Worm (Caenorhabditis elegans) whole organism, young adult: Measurements from ENCODE around the gene cyn-13.

Experiments used
- B0336.3 ChIP-seq: fragments of 200-800 bp; sonication (Bioruptor generic); IDR thresholded peaks from 2 replicates; pipeline ENCODE4 v1.3.6; 2022; ENCODE audit warnings: missing genetic modification characterization, missing compliant biosample characterization
- C17E4.6 ChIP-seq: fragments of 200-800 bp; sonication (Bioruptor generic); IDR thresholded peaks from 2 replicates; pipeline ENCODE4 v1.3.6; 2022; ENCODE audit warnings: missing genetic modification reagents, missing genetic modification characterization, missing compliant biosample characterization
- D2030.7 ChIP-seq: fragments of 200-800 bp; sonication (Bioruptor generic); IDR thresholded peaks from 2 replicates; pipeline ENCODE4 v1.3.6; 2022; ENCODE audit warnings: missing genetic modification reagents, missing genetic modification characterization, missing compliant biosample characterization
- F10E7.11 ChIP-seq: sonication (generic microtip); optimal IDR thresholded peaks from 2 replicates; lab custom pipeline; 2017; ENCODE audit warnings: mild to moderate bottlenecking, missing genetic modification characterization, moderate library complexity, missing compliant biosample characterization
- F23B12.7 ChIP-seq: sonication (generic microtip); optimal IDR thresholded peaks from 2 replicates; lab custom pipeline; 2017; ENCODE audit warnings: missing genetic modification characterization, mild to moderate bottlenecking, missing compliant biosample characterization, antibody characterized with exemption, moderate library complexity; ENCODE audit not compliant: insufficient read depth
- F33H1.4 ChIP-seq: fragments of 200-800 bp; sonication (Bioruptor generic); IDR thresholded peaks from 2 replicates; pipeline ENCODE4 v1.3.6; 2022; ENCODE audit warnings: missing genetic modification reagents, missing genetic modification characterization, missing compliant biosample characterization
- F49E8.2 ChIP-seq: sonication (generic microtip); optimal IDR thresholded peaks from 3 replicates; lab custom pipeline; 2017; ENCODE audit warnings: missing genetic modification characterization, mild to moderate bottlenecking, missing compliant biosample characterization, antibody characterized with exemption, moderate library complexity; ENCODE audit not compliant: insufficient read depth
- K11D2.4 ChIP-seq: fragments of 200-800 bp; sonication (Bioruptor generic); IDR thresholded peaks from 2 replicates; pipeline ENCODE4 v1.3.6; 2022; ENCODE audit warnings: missing genetic modification reagents, missing genetic modification characterization, missing compliant biosample characterization
- K12H6.12 ChIP-seq: fragments of 200-800 bp; sonication (Bioruptor generic); optimal IDR thresholded peaks from 2 replicates; lab custom pipeline; 2018; ENCODE audit warnings: mild to moderate bottlenecking, missing genetic modification characterization, missing compliant biosample characterization
- Y79H2A.3 ChIP-seq: fragments of 200-800 bp; sonication (Bioruptor generic); conservative IDR thresholded peaks from 2 replicates; pipeline ENCODE4 v1.3.6; 2022; ENCODE audit warnings: missing genetic modification reagents, missing genetic modification characterization, missing compliant biosample characterization
- ZK185.1 ChIP-seq: sonication (generic microtip); optimal IDR thresholded peaks from 2 replicates; lab custom pipeline; 2016; ENCODE audit warnings: mild to moderate bottlenecking, missing genetic modification characterization, missing compliant biosample characterization; ENCODE audit not compliant: poor library complexity, severe bottlenecking
- attf-5 ChIP-seq: fragments of 200-800 bp; sonication (Bioruptor generic); optimal IDR thresholded peaks from 2 replicates; lab custom pipeline; 2018; ENCODE audit warnings: mild to moderate bottlenecking, missing genetic modification characterization, missing compliant biosample characterization
- attf-6 ChIP-seq: fragments of 200-800 bp; sonication (Bioruptor generic); IDR thresholded peaks from 2 replicates; pipeline ENCODE4 v1.3.6; 2022; ENCODE audit warnings: missing genetic modification reagents, missing genetic modification characterization, missing compliant biosample characterization
- bed-2 ChIP-seq: fragments of 200-800 bp; sonication (Bioruptor generic); IDR thresholded peaks from 2 replicates; pipeline ENCODE4 v1.3.6; 2022; ENCODE audit warnings: missing genetic modification reagents, missing genetic modification characterization, missing compliant biosample characterization
- ceh-100 ChIP-seq: fragments of 200-800 bp; sonication (Bioruptor generic); IDR thresholded peaks from 2 replicates; pipeline ENCODE4 v1.3.6; 2022; ENCODE audit warnings: missing genetic modification reagents, missing genetic modification characterization, missing compliant biosample characterization
- chd-7 ChIP-seq: sonication (generic microtip); optimal IDR thresholded peaks from 2 replicates; lab custom pipeline; 2016; ENCODE audit warnings: mild to moderate bottlenecking, missing genetic modification characterization, moderate library complexity, missing compliant biosample characterization
- dox-1 ChIP-seq: fragments of 200-800 bp; sonication (Bioruptor generic); IDR thresholded peaks from 2 replicates; pipeline ENCODE4 v1.3.6; 2022; ENCODE audit warnings: missing genetic modification reagents, missing genetic modification characterization, missing compliant biosample characterization
- egrh-3 ChIP-seq: fragments of 200-800 bp; sonication (Bioruptor generic); IDR thresholded peaks from 2 replicates; pipeline ENCODE4 v1.3.6; 2022; ENCODE audit warnings: missing genetic modification reagents, missing genetic modification characterization, missing compliant biosample characterization
- hlh-26 ChIP-seq: fragments of 200-800 bp; sonication (Bioruptor generic); conservative IDR thresholded peaks from 2 replicates; pipeline ENCODE4 v1.3.6; 2022; ENCODE audit warnings: missing genetic modification reagents, missing genetic modification characterization, missing compliant biosample characterization
- hmg-1.2 ChIP-seq: fragments of 200-800 bp; sonication (Bioruptor generic); IDR thresholded peaks from 2 replicates; pipeline ENCODE4 v1.3.6; 2022; ENCODE audit warnings: missing genetic modification reagents, missing genetic modification characterization, missing compliant biosample characterization
- hsf-1 ChIP-seq: fragments of 200-800 bp; sonication (Bioruptor generic); IDR thresholded peaks from 2 replicates; pipeline ENCODE4 v1.3.6; 2022; ENCODE audit warnings: missing genetic modification reagents, missing genetic modification characterization, missing compliant biosample characterization
- let-526 ChIP-seq: fragments of 200-800 bp; sonication (Bioruptor generic); IDR thresholded peaks from 2 replicates; pipeline ENCODE4 v1.3.6; 2022; ENCODE audit warnings: missing genetic modification reagents, missing genetic modification characterization, missing compliant biosample characterization
- lin-54 ChIP-seq: fragments of 200-800 bp; sonication (Bioruptor generic); optimal IDR thresholded peaks from 2 replicates; lab custom pipeline; 2018; ENCODE audit warnings: mild to moderate bottlenecking, missing genetic modification characterization, missing compliant biosample characterization
- lsy-27 ChIP-seq: sonication (generic microtip); optimal IDR thresholded peaks from 2 replicates; lab custom pipeline; 2017; ENCODE audit warnings: missing genetic modification characterization, mild to moderate bottlenecking, missing compliant biosample characterization, antibody characterized with exemption, missing genotype, borderline replicate concordance; ENCODE audit not compliant: insufficient read depth
- madf-10 ChIP-seq: sonication (generic microtip); optimal IDR thresholded peaks from 2 replicates; lab custom pipeline; 2016; ENCODE audit warnings: mild to moderate bottlenecking, missing genetic modification characterization, missing compliant biosample characterization
- madf-3 ChIP-seq: fragments of 200-800 bp; sonication (Bioruptor generic); IDR thresholded peaks from 2 replicates; pipeline ENCODE4 v1.3.6; 2022; ENCODE audit warnings: missing genetic modification reagents, missing genetic modification characterization, missing compliant biosample characterization
- mcd-1 ChIP-seq: fragments of 200-800 bp; sonication (Bioruptor generic); IDR thresholded peaks from 2 replicates; pipeline ENCODE4 v1.3.6; 2022; ENCODE audit warnings: missing genetic modification reagents, missing genetic modification characterization, missing compliant biosample characterization
- nhr-120 ChIP-seq: fragments of 200-800 bp; sonication (Bioruptor generic); IDR thresholded peaks from 2 replicates; pipeline ENCODE4 v1.3.6; 2022; ENCODE audit warnings: missing genetic modification characterization, missing compliant biosample characterization
- pbrm-1 ChIP-seq: fragments of 200-800 bp; sonication (Bioruptor generic); IDR thresholded peaks from 2 replicates; pipeline ENCODE4 v1.3.6; 2022; ENCODE audit warnings: missing genetic modification reagents, missing genetic modification characterization, missing compliant biosample characterization
- rec-8 ChIP-seq, 2 experiments: sonication (generic microtip); optimal IDR thresholded peaks; 2 replicates each; lab custom pipeline; 2016; ENCODE audit warnings: mild to moderate bottlenecking in 2 of 2, missing genetic modification characterization in 2 of 2, missing genetic modification reagents in 2 of 2, missing genotype in 2 of 2, missing biosample characterization in 1 of 2, missing compliant biosample characterization in 1 of 2, moderate library complexity in 1 of 2
- snpc-1.3 ChIP-seq: sonication (generic microtip); optimal IDR thresholded peaks from 2 replicates; lab custom pipeline; 2017; ENCODE audit warnings: missing genetic modification characterization, mild to moderate bottlenecking, missing compliant biosample characterization, antibody characterized with exemption, moderate library complexity, missing genotype, missing genetic modification reagents; ENCODE audit not compliant: insufficient read depth
- snpc-3.4 ChIP-seq: sonication (generic microtip); optimal IDR thresholded peaks from 2 replicates; lab custom pipeline; 2017; ENCODE audit warnings: missing genetic modification characterization, mild to moderate bottlenecking, missing compliant biosample characterization, antibody characterized with exemption, moderate library complexity, missing genotype, missing genetic modification reagents
- snpc-4 ChIP-seq, 5 experiments: fragments of 150-350 bp in 1 of 5; sonication (generic microtip) in 4 of 5; optimal IDR thresholded peaks; 2 replicates each; lab custom pipeline; 2014 to 2018; ENCODE audit warnings: missing genetic modification characterization in 5 of 5, missing biosample characterization in 3 of 5, antibody characterized with exemption in 2 of 5, mild to moderate bottlenecking in 2 of 5, missing compliant biosample characterization in 2 of 5, missing genotype in 2 of 5, moderate library complexity in 2 of 5, missing genetic modification reagents in 1 of 5
- somi-1 ChIP-seq: fragments of 200-800 bp; sonication (Bioruptor generic); optimal IDR thresholded peaks from 2 replicates; lab custom pipeline; 2018; ENCODE audit warnings: mild to moderate bottlenecking, missing genetic modification characterization, missing compliant biosample characterization
- sptf-2 ChIP-seq: fragments of 200-800 bp; sonication (Bioruptor generic); optimal IDR thresholded peaks from 2 replicates; lab custom pipeline; 2018; ENCODE audit warnings: mild to moderate bottlenecking, missing genetic modification characterization, missing compliant biosample characterization
- unc-62 ChIP-seq: fragments of 150-350 bp; optimal IDR thresholded peaks from 2 replicates; lab custom pipeline; 2014; ENCODE audit warnings: missing biosample characterization, missing genetic modification reagents, missing genetic modification characterization
- zfh-2 ChIP-seq: fragments of 200-800 bp; sonication (Bioruptor generic); conservative IDR thresholded peaks from 2 replicates; pipeline ENCODE4 v1.3.6; 2022; ENCODE audit warnings: missing genetic modification reagents, missing genetic modification characterization, missing compliant biosample characterization
- ztf-22 ChIP-seq: fragments of 200-800 bp; sonication (Bioruptor generic); optimal IDR thresholded peaks from 2 replicates; lab custom pipeline; 2018; ENCODE audit warnings: mild to moderate bottlenecking, missing genetic modification characterization, moderate library complexity, missing compliant biosample characterization
- ztf-25 ChIP-seq: fragments of 200-800 bp; sonication (Bioruptor generic); IDR thresholded peaks from 2 replicates; pipeline ENCODE4 v1.3.6; 2022; ENCODE audit warnings: missing genetic modification reagents, missing genetic modification characterization, missing compliant biosample characterization
- ztf-28 ChIP-seq: fragments of 200-800 bp; sonication (Bioruptor generic); IDR thresholded peaks from 2 replicates; pipeline ENCODE4 v1.3.6; 2022; ENCODE audit warnings: missing genetic modification reagents, missing genetic modification characterization, missing compliant biosample characterization

Gene cyn-13

ce11 chrIV:17121058-17121773 lies 4.8 kb upstream of the cyn-13 start:
- TF ChIP-seq zfh-2 (GFP tag; lab: Robert Waterston, UW), result no peak
- TF ChIP-seq, all 124 proteins: peak for 0

DNA sequence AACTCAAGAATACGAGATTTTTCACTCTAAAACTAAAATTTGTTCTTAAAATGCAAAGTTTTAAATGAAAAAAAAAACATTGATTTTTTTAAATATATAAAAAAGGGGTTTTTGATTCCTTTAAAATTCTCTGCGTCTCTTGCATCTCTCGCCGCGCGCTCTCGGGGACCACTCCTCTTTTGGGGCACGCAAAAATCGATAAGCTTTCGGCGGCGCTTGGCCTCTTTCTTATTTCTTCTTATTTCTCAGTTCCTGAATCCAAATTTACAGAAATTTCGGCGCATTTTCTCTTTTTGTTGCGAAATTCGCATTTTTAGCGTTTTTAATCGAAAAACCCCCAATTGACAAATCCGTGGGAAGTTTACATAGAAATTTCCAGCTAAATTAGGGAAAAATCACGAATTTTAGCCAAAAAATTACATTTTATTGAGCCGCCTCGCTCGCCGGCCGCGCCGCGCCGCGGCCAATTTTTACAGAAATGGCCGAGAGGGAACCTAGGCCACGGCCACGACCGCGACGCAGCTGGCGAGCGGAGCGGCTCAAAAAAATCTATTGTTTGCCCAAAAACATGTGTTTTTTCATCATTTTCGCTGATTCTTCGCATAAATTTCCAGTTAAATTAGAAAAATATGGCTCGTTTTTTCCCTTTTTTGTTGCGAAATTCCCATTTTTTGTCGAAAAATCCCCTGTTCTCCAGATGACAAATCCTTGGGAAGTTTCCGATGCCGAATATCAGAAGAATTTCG lies 2.7 kb upstream of the cyn-13 start, which contains the start of gene itsn-1:
TSS of gene itsn-1 (plus strand) at position 696 of the 746 bp plus-strand sequence.
- TF ChIP-seq bed-2, result no peak
- no peak for TF ChIP-seq lin-54 (GFP tag; lab: Kevin White, UChicago)
- TF ChIP-seq somi-1 (GFP tag; lab: Kevin White, UChicago), result no peak
- peak in 1 of 2 experiments; percentile 8 for TF ChIP-seq rec-8 (tag; optimal IDR thresholded peaks at IDR 0.05; lab: Kevin White, UChicago)
- peak; percentile 70; the same call in 1 of the 2 replicates for TF ChIP-seq zfh-2 (GFP tag; lab: Robert Waterston, UW)
- TF ChIP-seq hlh-26 (GFP tag; lab: Robert Waterston, UW), result no peak
- 0 out of 2 replicates have a peak, but pooled peaks have one; percentile 16 for TF ChIP-seq F33H1.4 (GFP tag; lab: Robert Waterston, UW)
- peak; percentile 7 for TF ChIP-seq F49E8.2 (tag; lab: Kevin White, UChicago)
- no peak for TF ChIP-seq nhr-120 (GFP tag; lab: Robert Waterston, UW)
- TF ChIP-seq sptf-2, result no peak
- TF ChIP-seq mcd-1 (GFP tag; lab: Robert Waterston, UW), result 0 out of 2 replicates have a peak, but pooled peaks have one; percentile 31
- TF ChIP-seq madf-10 (tag; lab: Kevin White, UChicago), result no peak
- peak; percentile 94 for TF ChIP-seq madf-3 (GFP tag; lab: Robert Waterston, UW)
- peak; percentile 83; the same call in 1 of the 2 replicates for TF ChIP-seq egrh-3
- TF ChIP-seq ZK185.1, result no peak
- TF ChIP-seq ztf-25 (GFP tag; lab: Robert Waterston, UW), result no peak
- peak; percentile 46; the same call in 1 of the 2 replicates for TF ChIP-seq dox-1 (GFP tag; lab: Robert Waterston, UW)
- no peak for TF ChIP-seq Y79H2A.3 (GFP tag; lab: Robert Waterston, UW)
- TF ChIP-seq attf-6 (GFP tag; lab: Robert Waterston, UW), result peak; percentile 62; the same call in 1 of the 2 replicates
- no peak for TF ChIP-seq unc-62 (GFP tag; lab: Kevin White, UChicago)
- 0 out of 2 replicates have a peak, but pooled peaks have one; percentile 5 for TF ChIP-seq ztf-28
- TF ChIP-seq C17E4.6 (GFP tag; lab: Robert Waterston, UW), result peak; percentile 6; the same call in 1 of the 2 replicates
- no peak for TF ChIP-seq chd-7 (tag; lab: Kevin White, UChicago)
- no peak for TF ChIP-seq let-526 (GFP tag; lab: Robert Waterston, UW)
- no peak for TF ChIP-seq snpc-4 (GFP tag; optimal IDR thresholded peaks at IDR 0.05; lab: Kevin White, UChicago)
- peak in 1 of 4 experiments; percentile 57 for TF ChIP-seq snpc-4 (tag; optimal IDR thresholded peaks at IDR 0.05; lab: Kevin White, UChicago)
- no peak for TF ChIP-seq ztf-22 (GFP tag; lab: Kevin White, UChicago)
- TF ChIP-seq B0336.3 (GFP tag; lab: Robert Waterston, UW), result no peak
- TF ChIP-seq hsf-1 (GFP tag; lab: Robert Waterston, UW), result no peak

DNA sequence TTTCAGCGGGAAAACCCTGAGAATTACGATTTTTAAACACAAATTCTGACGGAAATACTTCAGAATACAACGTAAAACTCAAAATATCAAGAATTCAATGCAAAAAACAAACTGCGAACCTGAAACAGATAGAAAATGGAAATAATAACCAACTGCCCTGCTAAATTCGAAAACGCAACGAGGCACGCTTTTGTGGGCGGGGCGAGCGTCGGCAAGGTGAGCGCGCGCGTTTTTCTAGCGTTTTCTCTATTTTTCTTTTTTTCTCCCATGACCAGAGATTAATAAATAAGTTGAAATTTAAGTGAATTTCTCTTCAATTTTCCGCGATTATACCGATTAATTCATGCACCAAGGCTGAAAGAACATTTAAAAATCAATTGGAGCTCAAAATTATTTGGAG lies 2.1 kb upstream of the cyn-13 start, which contains the start of gene uaf-2:
TSS of gene uaf-2 (minus strand) at position 183 of the 400 bp plus-strand sequence.
- TF ChIP-seq C17E4.6 (GFP tag; lab: Robert Waterston, UW) (no peak), attf-5 (GFP tag; lab: Kevin White, UChicago) (peak; percentile 56), K11D2.4 (GFP tag; lab: Robert Waterston, UW) (no peak), F10E7.11 (no peak), K12H6.12 (tag; lab: Kevin White, UChicago) (no peak), pbrm-1 (GFP tag; lab: Robert Waterston, UW) (no peak), F23B12.7 (tag; lab: Kevin White, UChicago) (peak; percentile 38), snpc-3.4 (peak; percentile 1), snpc-4 (GFP tag; optimal IDR thresholded peaks at IDR 0.05; lab: Kevin White, UChicago) (no peak), snpc-4 (tag; optimal IDR thresholded peaks at IDR 0.05; lab: Kevin White, UChicago) (peak in 3 of 4 experiments; percentile 14 to 45 (median 24)), madf-3 (GFP tag; lab: Robert Waterston, UW) (peak; percentile 88), D2030.7 (GFP tag; lab: Robert Waterston, UW) (0 out of 2 replicates have a peak, but pooled peaks have one; percentile 10), hmg-1.2 (0 out of 2 replicates have a peak, but pooled peaks have one; percentile 21), snpc-1.3 (tag; lab: Kevin White, UChicago) (peak; percentile 4), lsy-27 (tag; lab: Kevin White, UChicago) (no peak), ceh-100 (GFP tag; lab: Robert Waterston, UW) (peak; percentile 63)
